Worm (Caenorhabditis elegans) whole organism, midembryonic: ENCODE results near the gene bgal-1.

Experiments
- T22C8.4 ChIP-seq: fragments of 200-800 bp; sonication (Bioruptor generic); IDR thresholded peaks from 2 replicates; pipeline ENCODE4 v1.3.6; 2022; ENCODE audit warnings: missing genetic modification characterization, missing compliant biosample characterization
- flt-1 ChIP-seq: fragments of 200-800 bp; sonication (Bioruptor generic); IDR thresholded peaks from 2 replicates; pipeline ENCODE4 v1.3.6; 2022; ENCODE audit warnings: missing genetic modification characterization, missing compliant biosample characterization
- ref-1 ChIP-seq: fragments of 200-800 bp; sonication (Bioruptor generic); conservative IDR thresholded peaks from 2 replicates; pipeline ENCODE4 v1.3.6; 2022; ENCODE audit warnings: missing genetic modification reagents, missing genetic modification characterization, missing compliant biosample characterization
- tab-1 ChIP-seq: fragments of 200-800 bp; sonication (Bioruptor generic); IDR thresholded peaks from 2 replicates; pipeline ENCODE4 v1.3.6; 2022; ENCODE audit warnings: missing genetic modification characterization, missing compliant biosample characterization

DNA sequence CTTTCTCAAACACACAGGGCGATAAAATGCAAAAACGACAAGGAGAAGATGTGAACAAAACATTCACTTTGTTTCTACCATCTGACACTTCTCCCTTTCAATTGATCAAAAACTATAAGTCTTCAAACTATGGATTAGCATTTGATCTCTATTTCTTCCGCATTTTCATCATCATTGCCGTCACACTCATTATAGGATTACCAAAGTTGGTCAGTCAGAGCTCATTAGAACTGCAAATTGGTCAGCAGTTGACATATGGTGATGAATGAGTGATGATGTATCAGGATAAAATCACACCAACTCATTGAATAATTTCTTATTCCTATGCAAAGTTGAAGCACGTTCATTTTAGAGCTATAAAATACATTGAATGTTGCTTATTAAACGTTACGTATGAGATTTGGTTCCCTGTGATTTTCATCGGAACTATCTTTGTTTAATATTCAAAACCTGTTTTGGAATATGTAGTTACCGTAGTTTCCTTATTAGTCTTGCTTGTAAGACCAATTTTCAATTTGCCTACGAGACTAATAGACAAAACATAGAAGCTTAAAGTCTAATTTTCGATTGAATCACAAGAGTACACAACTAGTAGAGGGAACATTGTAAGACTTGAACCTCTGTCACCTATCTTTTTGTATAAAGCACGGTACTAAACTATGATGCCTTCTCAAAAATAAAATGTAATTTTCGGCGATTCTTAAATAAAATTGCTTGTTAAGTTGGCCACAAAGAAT lies 16.2 kb downstream of the bgal-1 start:
- TF ChIP-seq flt-1 (GFP tag; lab: Robert Waterston, UW) (no peak), T22C8.4 (GFP tag; lab: Robert Waterston, UW) (no peak), ref-1 (no peak), tab-1 (GFP tag; lab: Robert Waterston, UW) (no peak)
